Worm (Caenorhabditis elegans) whole organism, L3 larva: Measurements from ENCODE around the gene ZK112.4.

Experiments used
- aly-2 ChIP-seq: fragments of 150-350 bp; optimal IDR thresholded peaks from 2 replicates; lab custom pipeline; 2014; ENCODE audit warnings: missing biosample characterization, missing genetic modification characterization
- nhr-11 ChIP-seq: fragments of 150-350 bp; optimal IDR thresholded peaks from 2 replicates; lab custom pipeline; 2014; ENCODE audit warnings: missing biosample characterization, missing genetic modification characterization

ce11 chrIII:7773791-7774190 lies 44.0 kb upstream of the ZK112.4 start:
- TF ChIP-seq aly-2 (tag; lab: Kevin White, UChicago) (no peak), nhr-11 (tag; lab: Kevin White, UChicago) (no peak)
